Fruit fly (Drosophila melanogaster) whole organism, embryonic: ENCODE measurements around the gene TTLL15.

Experiments
- Ada2b ChIP-seq: fragments of 200-800 bp; sonication (Bioruptor generic); IDR thresholded peaks from 2 replicates; pipeline ENCODE4 v1.3.6; 2022; ENCODE audit warnings: missing biosample characterization, missing genetic modification characterization
- Adf1 ChIP-seq: fragments of 200-800 bp; sonication (Bioruptor generic); IDR thresholded peaks from 2 replicates; pipeline ENCODE4 v1.3.6; 2022; ENCODE audit warnings: missing biosample characterization, missing genetic modification characterization
- Antp ChIP-seq: fragments of 200-800 bp; sonication (Bioruptor generic); optimal IDR thresholded peaks from 3 replicates; lab custom pipeline; 2016; ENCODE audit warnings: missing biosample characterization, missing genetic modification characterization
- Atf3 ChIP-seq: fragments of 200-800 bp; sonication (Bioruptor generic); optimal IDR thresholded peaks from 3 replicates; lab custom pipeline; 2016; ENCODE audit warnings: missing biosample characterization, missing genetic modification characterization
- CG10431 ChIP-seq: fragments of 200-800 bp; sonication (Bioruptor generic); optimal IDR thresholded peaks from 3 replicates; lab custom pipeline; 2018; ENCODE audit warnings: missing biosample characterization, mild to moderate bottlenecking, missing genetic modification characterization
- CG10565 ChIP-seq: fragments of 200-800 bp; sonication (Bioruptor generic); optimal IDR thresholded peaks from 3 replicates; lab custom pipeline; 2016; ENCODE audit warnings: missing biosample characterization, mild to moderate bottlenecking, missing genetic modification characterization
- CG11093 ChIP-seq: fragments of 200-800 bp; sonication (Bioruptor generic); IDR thresholded peaks from 3 replicates; pipeline ENCODE4 v1.3.6; 2022; ENCODE audit warnings: missing biosample characterization, missing genetic modification characterization
- CG11695 ChIP-seq: fragments of 200-800 bp; sonication (Bioruptor generic); IDR thresholded peaks from 3 replicates; pipeline ENCODE4 v1.3.6; 2022; ENCODE audit warnings: missing biosample characterization, missing genetic modification characterization
- CG13424 ChIP-seq: fragments of 200-800 bp; sonication (Bioruptor generic); optimal IDR thresholded peaks from 2 replicates; lab custom pipeline; 2019; ENCODE audit warnings: missing biosample characterization, mild to moderate bottlenecking, missing genetic modification characterization, moderate library complexity
- CG13624 ChIP-seq: fragments of 200-800 bp; sonication (Bioruptor generic); optimal IDR thresholded peaks from 2 replicates; lab custom pipeline; 2016; ENCODE audit warnings: missing biosample characterization, missing genetic modification characterization
- CG15073 ChIP-seq: fragments of 200-800 bp; sonication (Bioruptor generic); optimal IDR thresholded peaks from 2 replicates; lab custom pipeline; 2016; ENCODE audit warnings: missing biosample characterization, missing genetic modification characterization
- CG17829 ChIP-seq: fragments of 200-800 bp; optimal IDR thresholded peaks from 2 replicates; lab custom pipeline; 2019; ENCODE audit warnings: missing biosample characterization, mild to moderate bottlenecking, missing genetic modification characterization, moderate library complexity
- CG2116 ChIP-seq: fragments of 200-800 bp; sonication (Bioruptor generic); optimal IDR thresholded peaks from 3 replicates; lab custom pipeline; 2018; ENCODE audit warnings: missing biosample characterization, mild to moderate bottlenecking, missing genetic modification characterization
- CG2678 ChIP-seq: fragments of 200-800 bp; sonication (Bioruptor generic); optimal IDR thresholded peaks from 3 replicates; lab custom pipeline; 2019; ENCODE audit warnings: missing biosample characterization, mild to moderate bottlenecking, missing genetic modification characterization, moderate library complexity
- CG2875 ChIP-seq: fragments of 200-800 bp; sonication (Bioruptor generic); optimal IDR thresholded peaks from 2 replicates; lab custom pipeline; 2017; ENCODE audit warnings: missing biosample characterization, mild to moderate bottlenecking, missing genetic modification characterization, missing genetic modification reagents
- CG31365 ChIP-seq: fragments of 200-800 bp; sonication (Bioruptor generic); optimal IDR thresholded peaks from 2 replicates; lab custom pipeline; 2018; ENCODE audit warnings: missing biosample characterization, mild to moderate bottlenecking, missing genetic modification characterization
- CG32532 ChIP-seq: fragments of 200-800 bp; sonication (Bioruptor generic); IDR thresholded peaks from 2 replicates; pipeline ENCODE4 v1.3.6; 2022; ENCODE audit warnings: missing biosample characterization, missing genetic modification characterization
- CG3281 ChIP-seq: fragments of 200-800 bp; sonication (Bioruptor generic); optimal IDR thresholded peaks from 3 replicates; lab custom pipeline; 2017; ENCODE audit warnings: missing biosample characterization, mild to moderate bottlenecking, missing genetic modification characterization
- CG6175 ChIP-seq: fragments of 200-800 bp; sonication (Bioruptor generic); IDR thresholded peaks from 3 replicates; pipeline ENCODE4 v1.3.6; 2022; ENCODE audit warnings: missing biosample characterization, missing genetic modification characterization
- CG6254 ChIP-seq: fragments of 200-800 bp; sonication (Bioruptor generic); optimal IDR thresholded peaks from 3 replicates; lab custom pipeline; 2017; ENCODE audit warnings: mild to moderate bottlenecking, missing biosample characterization, missing genetic modification reagents, missing genetic modification characterization
- CG7271 ChIP-seq: fragments of 200-800 bp; sonication (Bioruptor generic); optimal IDR thresholded peaks from 2 replicates; lab custom pipeline; 2018; ENCODE audit warnings: missing biosample characterization, mild to moderate bottlenecking, missing genetic modification characterization, moderate library complexity
- CG7928 ChIP-seq: fragments of 200-800 bp; sonication (Bioruptor generic); optimal IDR thresholded peaks from 2 replicates; lab custom pipeline; 2017; ENCODE audit warnings: missing biosample characterization, mild to moderate bottlenecking, missing genetic modification characterization
- Doc3 ChIP-seq: fragments of 200-800 bp; sonication (Bioruptor generic); IDR thresholded peaks from 3 replicates; pipeline ENCODE4 v1.3.6; 2022; ENCODE audit warnings: missing biosample characterization, missing genetic modification characterization; ENCODE audit not compliant: partially characterized antibody
- E2f1 ChIP-seq: fragments of 200-800 bp; sonication (Bioruptor generic); IDR thresholded peaks from 2 replicates; pipeline ENCODE4 v1.3.6; 2022; ENCODE audit warnings: missing biosample characterization, missing genetic modification characterization
- Eip74EF ChIP-seq, 2 experiments: fragments of 200-800 bp in 1 of 2; fragments of >200 bp in 1 of 2; sonication (Bioruptor generic) in 1 of 2; optimal IDR thresholded peaks; 2 replicates each; lab custom pipeline; 2017 to 2019; ENCODE audit warnings: missing biosample characterization in 2 of 2, missing genetic modification characterization in 2 of 2, mild to moderate bottlenecking in 1 of 2, moderate library complexity in 1 of 2
- Elba2 ChIP-seq: fragments of 200-800 bp; sonication (Bioruptor generic); optimal IDR thresholded peaks from 3 replicates; lab custom pipeline; 2016; ENCODE audit warnings: missing biosample characterization, missing genetic modification characterization
- Jarid2 ChIP-seq: fragments of 200-800 bp; sonication (Bioruptor generic); optimal IDR thresholded peaks from 3 replicates; lab custom pipeline; 2017; ENCODE audit warnings: mild to moderate bottlenecking, missing biosample characterization, missing genetic modification reagents, missing genetic modification characterization
- Lim3 ChIP-seq: fragments of 200-800 bp; sonication (Bioruptor generic); IDR thresholded peaks from 2 replicates; pipeline ENCODE4 v1.3.6; 2022; ENCODE audit warnings: missing biosample characterization, missing genetic modification characterization
- Myb ChIP-seq: fragments of 200-800 bp; sonication (Bioruptor generic); optimal IDR thresholded peaks from 2 replicates; lab custom pipeline; 2016; ENCODE audit warnings: missing biosample characterization, missing genetic modification characterization
- Side ChIP-seq: fragments of 200-800 bp; sonication (Bioruptor generic); optimal IDR thresholded peaks from 2 replicates; lab custom pipeline; 2016; ENCODE audit warnings: missing biosample characterization, missing genetic modification characterization
- YL-1 ChIP-seq: fragments of 200-800 bp; sonication (Bioruptor generic); optimal IDR thresholded peaks from 3 replicates; lab custom pipeline; 2017; ENCODE audit warnings: missing biosample characterization, mild to moderate bottlenecking, missing genetic modification characterization
- ac ChIP-seq: fragments of 200-800 bp; sonication (Bioruptor generic); optimal IDR thresholded peaks from 3 replicates; lab custom pipeline; 2017; ENCODE audit warnings: missing biosample characterization, mild to moderate bottlenecking, missing genetic modification characterization
- bigmax ChIP-seq: fragments of 200-800 bp; sonication (Bioruptor generic); optimal IDR thresholded peaks from 2 replicates; lab custom pipeline; 2018; ENCODE audit warnings: missing biosample characterization, mild to moderate bottlenecking, missing genetic modification characterization
- cas ChIP-seq: fragments of 200-800 bp; sonication (Bioruptor generic); IDR thresholded peaks from 2 replicates; pipeline ENCODE4 v1.3.6; 2022; ENCODE audit warnings: missing biosample characterization, missing genetic modification characterization
- crc ChIP-seq: fragments of 200-800 bp; sonication (Bioruptor generic); optimal IDR thresholded peaks from 2 replicates; lab custom pipeline; 2016; ENCODE audit warnings: missing biosample characterization, missing genetic modification characterization
- croc ChIP-seq: fragments of 200-800 bp; sonication (Bioruptor generic); conservative IDR thresholded peaks from 3 replicates; pipeline ENCODE4 v1.3.6; 2022; ENCODE audit warnings: missing biosample characterization, missing genetic modification characterization
- cwo ChIP-seq: fragments of 200-800 bp; sonication (Bioruptor generic); optimal IDR thresholded peaks from 3 replicates; lab custom pipeline; 2017; ENCODE audit warnings: missing biosample characterization, missing genetic modification characterization, mild to moderate bottlenecking, moderate library complexity, missing genetic modification reagents
- da ChIP-seq: fragments of 200-800 bp; sonication (Bioruptor generic); optimal IDR thresholded peaks from 2 replicates; lab custom pipeline; 2016; ENCODE audit warnings: missing biosample characterization, missing genetic modification characterization
- eve ChIP-seq, 2 experiments: fragments of >200 bp; optimal IDR thresholded peaks; 2 replicates each; lab custom pipeline; 2017; ENCODE audit warnings: missing biosample characterization in 2 of 2, missing genetic modification characterization in 2 of 2
- ftz-f1 ChIP-seq: fragments of 200-800 bp; sonication (Bioruptor generic); optimal IDR thresholded peaks from 2 replicates; lab custom pipeline; 2016; ENCODE audit warnings: missing biosample characterization, missing genetic modification characterization
- gfzf ChIP-seq: fragments of 200-800 bp; sonication (Bioruptor generic); optimal IDR thresholded peaks from 2 replicates; lab custom pipeline; 2016; ENCODE audit warnings: missing biosample characterization, mild to moderate bottlenecking, missing genetic modification characterization, moderate library complexity
- grau ChIP-seq: fragments of 200-800 bp; optimal IDR thresholded peaks from 3 replicates; lab custom pipeline; 2019; ENCODE audit warnings: missing biosample characterization, mild to moderate bottlenecking, missing genetic modification characterization, moderate library complexity
- hth ChIP-seq: fragments of >200 bp; optimal IDR thresholded peaks from 2 replicates; lab custom pipeline; 2017; ENCODE audit warnings: inconsistent platforms
- kah ChIP-seq: fragments of 200-800 bp; sonication (Bioruptor generic); optimal IDR thresholded peaks from 2 replicates; lab custom pipeline; 2018; ENCODE audit warnings: missing biosample characterization, mild to moderate bottlenecking, missing genetic modification characterization
- org-1 ChIP-seq: fragments of 200-800 bp; sonication (Bioruptor generic); optimal IDR thresholded peaks from 2 replicates; lab custom pipeline; 2017; ENCODE audit warnings: missing biosample characterization, missing genetic modification characterization
- p53 ChIP-seq: fragments of 200-800 bp; sonication (Bioruptor generic); optimal IDR thresholded peaks from 2 replicates; lab custom pipeline; 2016; ENCODE audit warnings: missing biosample characterization, missing genetic modification characterization
- run ChIP-seq: fragments of 200-800 bp; sonication (Bioruptor generic); optimal IDR thresholded peaks from 3 replicates; lab custom pipeline; 2018; ENCODE audit warnings: missing biosample characterization, mild to moderate bottlenecking, missing genetic modification characterization
- sob ChIP-seq: fragments of 200-800 bp; sonication (Bioruptor generic); IDR thresholded peaks from 2 replicates; pipeline ENCODE4 v1.3.6; 2022; ENCODE audit warnings: missing biosample characterization, missing genetic modification characterization
- sr ChIP-seq: fragments of 200-800 bp; sonication (Bioruptor generic); IDR thresholded peaks from 3 replicates; pipeline ENCODE4 v1.3.6; 2022; ENCODE audit warnings: missing biosample characterization, missing genetic modification characterization
- tin ChIP-seq: fragments of 200-800 bp; sonication (Bioruptor generic); optimal IDR thresholded peaks from 3 replicates; lab custom pipeline; 2016; ENCODE audit warnings: missing biosample characterization, missing genetic modification characterization
- wor ChIP-seq: fragments of 200-800 bp; sonication (Bioruptor generic); IDR thresholded peaks from 2 replicates; pipeline ENCODE4 v1.3.6; 2022; ENCODE audit warnings: missing biosample characterization, missing genetic modification characterization
- zfh2 ChIP-seq: fragments of 200-800 bp; sonication (Bioruptor generic); optimal IDR thresholded peaks from 2 replicates; lab custom pipeline; 2016; ENCODE audit warnings: missing biosample characterization, missing genetic modification characterization

The TTLL15 gene

DNA sequence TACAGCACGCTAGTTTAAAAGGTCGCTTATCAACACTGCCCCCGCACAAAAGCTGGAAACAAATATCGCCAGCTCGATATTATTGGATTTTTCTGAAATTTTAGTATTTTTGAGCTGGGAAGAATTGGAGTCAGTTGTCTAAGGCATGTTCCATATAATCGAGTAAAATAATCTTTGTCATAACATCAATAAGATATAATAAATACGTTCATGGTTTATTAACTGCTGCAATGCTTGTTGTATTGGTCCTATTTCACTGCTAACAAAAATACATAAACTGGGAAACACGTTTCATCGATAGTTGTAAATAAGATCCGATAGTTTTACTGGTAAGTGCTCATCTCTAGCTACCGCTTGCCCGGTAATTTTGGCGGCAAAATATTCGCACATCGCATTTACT is 26.9 kb upstream of the TTLL15 start, which contains the start of the genes Art1 and Mcm5 (continued):
- TF ChIP-seq CG31365 (tag; lab: Kevin White, UChicago) (no peak), CG17829 (tag; lab: Kevin White, UChicago) (peak; percentile 49), Doc3 (peak; percentile 96), CG2678 (tag; lab: Kevin White, UChicago) (no peak), CG10431 (GFP tag; lab: Kevin White, UChicago) (no peak), wor (GFP tag; lab: Robert Waterston, UW) (no peak), sob (GFP tag; lab: Robert Waterston, UW) (peak; percentile 70), YL-1 (GFP tag; lab: Kevin White, UChicago) (peak; percentile 64), Myb (peak; percentile 58), Jarid2 (peak; percentile 21), run (tag; lab: Kevin White, UChicago) (no peak), grau (peak; percentile 48), CG7928 (GFP tag; lab: Kevin White, UChicago) (no peak), E2f1 (GFP tag; lab: Robert Waterston, UW) (peak; percentile 74), cwo (no peak), CG7271 (tag; lab: Kevin White, UChicago) (no peak), CG11093 (GFP tag; lab: Robert Waterston, UW) (no peak), ac (GFP tag; lab: Kevin White, UChicago) (no peak), sr (GFP tag; lab: Robert Waterston, UW) (no peak), p53 (GFP tag; lab: Kevin White, UChicago) (no peak), bigmax (GFP tag; lab: Kevin White, UChicago) (no peak), CG3281 (GFP tag; lab: Kevin White, UChicago) (no peak), Ada2b (GFP tag; lab: Robert Waterston, UW) (no peak), gfzf (peak; percentile 71), CG32532 (GFP tag; lab: Robert Waterston, UW) (peak; percentile 12; the same call in 1 of the 2 replicates), zfh2 (GFP tag; lab: Kevin White, UChicago) (peak; percentile 77), kah (GFP tag; lab: Kevin White, UChicago) (no peak), Side (GFP tag; lab: Kevin White, UChicago) (peak; percentile 15), da (GFP tag; lab: Kevin White, UChicago) (no peak), croc (peak; percentile 17; the same call in 1 of the 3 replicates), ftz-f1 (GFP tag; lab: Kevin White, UChicago) (no peak), CG6254 (GFP tag; lab: Kevin White, UChicago) (no peak), cas (GFP tag; lab: Robert Waterston, UW) (no peak), CG15073 (GFP tag; lab: Kevin White, UChicago) (no peak), CG2875 (GFP tag; lab: Kevin White, UChicago) (no peak), Lim3 (GFP tag; lab: Robert Waterston, UW) (no peak), Elba2 (GFP tag; lab: Kevin White, UChicago) (no peak), hth (lab: Kevin White, UChicago) (no peak), Adf1 (GFP tag; lab: Robert Waterston, UW) (no peak), org-1 (GFP tag; lab: Kevin White, UChicago) (no peak), CG10565 (GFP tag; lab: Kevin White, UChicago) (no peak), CG6175 (GFP tag; lab: Robert Waterston, UW) (no peak), tin (GFP tag; lab: Kevin White, UChicago) (peak; percentile 42), crc (GFP tag; lab: Kevin White, UChicago) (no peak), eve (GFP tag; optimal IDR thresholded peaks at IDR 0.05; lab: Kevin White, UChicago) (no peak), Atf3 (GFP tag; lab: Kevin White, UChicago) (peak; percentile 35), CG13424 (no peak), Antp (GFP tag; lab: Kevin White, UChicago) (peak; percentile 53), CG2116 (GFP tag; lab: Kevin White, UChicago) (peak; percentile 79), CG13624 (peak; percentile 63), CG11695 (GFP tag; lab: Robert Waterston, UW) (no peak), Eip74EF (GFP tag; optimal IDR thresholded peaks at IDR 0.05; lab: Kevin White, UChicago) (no peak)
